Worm (Caenorhabditis elegans) whole organism, dauer: Measurements from ENCODE around the gene F40G9.8.

Experiments used
- unc-62 ChIP-seq: sonication (generic microtip); optimal IDR thresholded peaks from 2 replicates; lab custom pipeline; 2017; ENCODE audit warnings: missing biosample characterization, missing genetic modification reagents, missing genetic modification characterization

F40G9.8 gene

DNA sequence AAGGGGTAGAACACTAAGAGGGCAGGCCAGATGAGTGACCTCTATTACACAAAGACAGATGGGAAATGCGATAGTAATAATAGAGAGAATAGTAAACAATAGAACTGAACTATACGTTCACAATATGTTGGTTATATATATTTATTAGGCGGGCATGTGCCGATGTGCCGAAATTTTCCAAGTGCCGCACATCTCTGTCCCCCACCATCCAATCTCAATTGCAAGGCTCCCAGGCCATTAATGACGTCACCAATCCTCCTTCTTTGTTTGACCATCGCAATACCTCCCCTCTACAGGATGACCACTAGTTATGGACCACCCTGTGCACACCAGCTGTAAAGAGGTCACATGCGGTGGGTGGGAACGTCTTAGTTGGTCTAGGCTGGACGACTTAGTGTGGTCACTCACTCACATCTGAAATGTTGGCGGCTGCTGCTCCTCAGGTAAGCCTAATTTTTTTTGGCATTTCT is 14.5 kb upstream of the F40G9.8 start, which contains the start of gene F40G9.6:
F40G9.6 (plus strand) TSS at position 420 of the 470 bp plus-strand sequence.
- TF ChIP-seq unc-62: no peak

DNA sequence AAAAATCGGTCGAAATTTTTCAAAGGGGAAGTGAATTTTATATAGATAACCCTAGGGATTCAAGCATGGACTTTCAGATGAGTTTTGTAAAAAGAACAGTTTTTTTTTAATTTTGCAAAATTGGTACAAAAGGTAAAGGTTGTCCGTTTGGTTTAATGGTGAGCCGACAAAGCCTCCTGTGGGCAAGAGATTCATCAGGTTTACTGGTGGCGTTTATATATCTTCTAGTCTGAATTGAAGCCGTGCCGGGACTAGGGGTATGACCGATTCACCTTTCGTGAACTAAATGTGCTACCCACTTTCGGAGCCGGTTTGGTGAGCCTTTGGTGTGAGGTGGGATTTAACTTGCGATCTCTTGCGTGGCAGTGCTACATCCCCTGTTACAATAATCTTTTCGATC is 13.5 kb upstream of the F40G9.8 start:
- no peak for TF ChIP-seq unc-62

DNA sequence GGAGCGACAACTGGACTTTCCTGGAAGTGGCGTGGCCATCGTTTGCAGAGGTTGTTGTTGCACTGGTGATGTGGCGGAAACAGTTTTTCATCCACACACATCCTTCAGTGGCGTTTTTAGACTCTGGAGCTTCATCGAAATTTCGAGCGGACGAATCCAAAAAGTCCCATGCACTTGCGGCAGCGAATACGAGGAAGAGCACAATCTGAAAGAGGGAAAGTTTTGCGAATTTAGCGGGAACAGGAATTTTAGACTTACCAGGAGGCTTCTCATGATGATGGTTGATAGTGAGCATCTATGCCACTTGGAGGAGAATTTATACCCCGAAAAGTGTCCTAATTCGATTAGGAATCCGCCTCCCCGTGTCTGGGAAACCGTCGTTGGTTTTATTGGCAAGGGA is 13.0 kb upstream of the F40G9.8 start, which contains the start of gene F40G9.14:
F40G9.14 (minus strand) TSS at position 101 of the 400 bp plus-strand sequence.
- no peak for TF ChIP-seq unc-62

DNA sequence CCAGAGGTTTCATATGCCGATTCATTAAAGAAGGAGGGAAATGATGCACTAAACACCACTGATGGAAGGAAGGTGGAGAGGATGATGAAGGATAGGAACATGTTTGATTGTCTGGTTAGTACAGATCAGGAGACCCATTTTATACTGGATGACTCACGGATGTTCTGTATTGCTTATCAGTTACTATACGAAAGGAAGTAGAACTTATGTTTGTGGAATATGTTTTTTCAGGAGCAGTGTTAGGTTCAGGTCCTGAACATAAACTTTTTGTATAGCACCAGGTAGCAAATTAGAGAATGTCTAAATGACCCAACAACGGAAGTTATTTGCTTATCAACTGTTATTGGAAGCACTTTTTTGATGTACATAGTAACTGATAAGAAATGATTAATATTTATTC is 11.1 kb upstream of the F40G9.8 start, which contains the start of gene clec-148:
clec-148 (minus strand) TSS at position 101 of the 400 bp plus-strand sequence.
- TF ChIP-seq unc-62: no peak

DNA sequence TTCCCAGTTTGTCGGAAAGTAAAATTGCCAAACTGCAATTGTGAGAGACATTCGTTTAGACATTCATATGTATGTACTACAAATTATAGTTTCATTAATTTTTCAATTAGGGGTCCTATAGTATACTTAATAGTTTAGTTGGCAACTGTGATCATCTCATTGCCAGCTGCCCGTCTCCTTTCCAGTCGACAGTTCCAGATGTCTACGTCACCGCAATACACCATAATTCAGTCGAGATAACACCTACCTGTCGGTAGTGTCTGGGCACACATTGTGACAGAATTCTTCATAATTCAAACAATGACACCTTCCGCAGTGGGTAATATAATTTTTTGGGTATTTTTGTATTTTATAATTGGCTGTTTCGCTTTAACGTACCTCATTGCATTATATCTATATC is 8.8 kb upstream of the F40G9.8 start, which contains the start of gene F40G9.19:
F40G9.19 (plus strand) TSS at position 301 of the 400 bp plus-strand sequence.
- no peak for TF ChIP-seq unc-62

DNA sequence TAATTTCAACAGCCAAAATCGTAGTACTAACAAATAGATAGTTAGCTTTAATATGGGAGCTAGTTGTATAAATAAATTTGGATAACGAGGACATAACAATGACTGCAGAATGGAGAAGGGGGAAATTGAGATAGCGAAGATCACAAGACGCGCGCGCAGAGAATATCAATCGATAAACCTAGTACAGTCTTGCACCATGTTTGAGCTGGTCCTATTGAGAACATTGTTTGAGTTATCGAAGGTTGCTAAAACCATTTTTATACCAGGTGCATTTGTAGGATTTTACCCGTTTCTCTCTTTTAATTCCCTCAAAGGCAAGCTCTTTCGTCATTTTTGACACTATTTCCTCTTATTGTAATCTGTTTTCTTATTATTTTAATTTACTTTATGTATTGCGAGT is 6.9 kb upstream of the F40G9.8 start, which contains the start of the genes F40G9.9 and F40G9.12:
F40G9.9 (minus strand) TSS at position 101 of the 400 bp plus-strand sequence.
F40G9.12 (plus strand) TSS at position 231 of the 400 bp plus-strand sequence.
- no peak for TF ChIP-seq unc-62

DNA sequence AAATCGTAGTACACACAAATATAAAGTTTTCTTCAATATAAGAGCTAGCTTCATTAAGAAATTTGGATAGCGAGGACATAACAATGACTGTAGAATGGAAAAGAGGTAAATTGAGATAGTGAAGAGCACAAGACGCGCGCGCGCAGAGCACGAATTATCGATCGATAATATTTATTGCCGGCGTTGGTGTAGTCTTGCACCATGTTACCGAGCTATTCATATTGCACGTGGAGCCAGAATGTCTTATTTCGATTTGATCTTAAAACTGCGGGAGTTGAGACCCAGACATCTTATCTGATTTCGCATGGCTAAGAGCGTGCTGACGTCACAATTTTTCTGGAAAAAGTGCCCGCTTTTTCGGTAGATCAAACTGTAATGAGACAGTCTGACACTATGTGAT is 4.8 kb upstream of the F40G9.8 start, which contains the start of gene F40G9.18:
F40G9.18 (minus strand) TSS at position 101 of the 400 bp plus-strand sequence.
- no peak for TF ChIP-seq unc-62

DNA sequence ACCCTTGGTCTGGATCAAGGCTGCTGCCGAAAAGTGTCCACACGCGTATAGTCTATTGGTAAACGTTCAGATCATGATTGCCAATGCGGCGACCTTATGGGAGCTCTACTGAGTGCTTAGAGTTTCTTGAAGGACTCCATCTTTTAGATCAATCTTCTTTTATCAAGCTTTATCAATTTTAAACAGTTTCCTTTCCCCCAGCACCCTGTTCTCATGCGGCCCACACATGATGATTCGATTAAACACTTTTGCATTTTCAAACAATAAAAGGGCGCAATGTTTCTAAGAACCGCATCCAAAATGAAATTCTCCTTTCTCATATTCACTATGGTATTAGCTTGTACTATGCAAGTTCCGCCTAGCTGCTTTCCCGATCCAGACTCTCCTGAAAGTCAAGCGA is 715 bp upstream of the F40G9.8 start, which contains the start of gene F40G9.7:
F40G9.7 (plus strand) TSS at position 301 of the 400 bp plus-strand sequence.
- no peak for TF ChIP-seq unc-62

DNA sequence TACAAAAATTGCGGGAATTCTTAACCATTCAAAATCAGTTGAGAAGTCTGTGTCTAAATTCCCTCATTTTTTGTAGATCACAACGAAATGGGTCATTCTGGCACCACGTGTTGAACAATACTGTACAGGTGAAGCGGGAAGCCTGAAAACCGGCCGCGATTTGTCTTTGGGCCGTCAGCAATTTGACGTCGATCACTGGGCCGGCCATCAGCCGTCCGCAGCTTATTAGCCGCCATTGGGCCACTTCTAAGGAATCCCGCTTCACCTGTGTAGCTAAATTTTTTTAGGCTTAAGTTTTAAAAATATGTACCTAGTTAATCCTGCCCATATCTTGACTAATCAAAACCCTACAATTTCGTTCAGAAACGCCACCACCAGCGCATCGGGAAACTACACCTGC is 5.0 kb downstream of the F40G9.8 start:
- TF ChIP-seq unc-62: no peak

DNA sequence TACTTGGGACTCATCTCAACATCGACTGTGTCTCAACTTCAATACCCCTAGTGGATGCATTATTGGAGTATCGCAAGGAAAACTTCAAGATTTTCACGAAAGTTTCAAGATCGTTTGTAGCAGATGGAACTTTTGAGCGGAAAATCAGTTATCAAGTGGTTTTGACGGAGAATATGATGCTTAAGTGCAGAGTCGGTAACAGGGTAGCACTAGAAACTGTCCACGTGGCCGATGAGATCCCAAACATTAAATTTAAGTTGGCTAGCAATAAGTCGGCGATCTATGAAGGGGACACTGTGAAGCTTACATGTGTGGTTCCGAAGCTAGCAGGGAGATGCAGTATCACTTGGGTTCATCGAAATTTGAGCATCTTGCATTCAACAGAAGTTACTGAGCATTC is 5.5 kb downstream of the F40G9.8 start:
- TF ChIP-seq unc-62: no peak

DNA sequence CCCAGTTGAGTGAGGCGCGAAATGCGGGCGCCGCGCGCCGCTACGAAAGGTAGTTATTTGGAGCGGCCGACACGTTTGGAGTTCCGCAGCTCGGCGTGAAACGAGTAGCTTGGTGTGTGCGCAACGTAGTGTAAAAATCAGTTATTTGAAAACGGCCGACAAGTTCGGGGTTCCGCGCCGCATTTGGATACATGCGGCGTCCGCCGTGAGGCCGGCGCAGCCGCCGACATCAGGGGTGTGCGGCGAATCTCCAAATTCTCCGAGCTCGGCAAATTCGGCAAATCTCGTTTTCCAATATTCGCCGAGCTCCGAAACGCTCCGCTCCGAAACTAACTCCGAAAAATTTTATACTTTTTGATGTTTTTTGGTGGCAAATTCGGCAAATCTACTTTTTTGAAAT is 6.7 kb downstream of the F40G9.8 start:
- no peak for TF ChIP-seq unc-62

DNA sequence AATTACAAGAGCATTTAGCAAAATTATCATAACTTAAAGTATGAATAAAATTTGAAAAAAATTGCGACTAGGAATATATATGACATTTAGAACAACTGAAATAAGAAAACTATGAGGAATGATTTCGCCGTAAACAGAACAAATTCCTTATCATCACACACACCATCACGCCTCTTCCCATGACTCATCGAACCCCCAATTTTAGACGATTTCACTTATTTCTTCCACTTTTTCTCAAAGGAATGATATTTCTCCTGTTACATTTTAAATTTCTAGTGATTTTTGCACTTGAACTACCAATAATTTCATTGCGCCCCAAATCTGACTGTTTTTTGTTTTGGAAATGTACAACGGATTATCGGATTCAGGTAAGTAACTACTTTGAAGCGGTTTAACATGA is 8.0 kb downstream of the F40G9.8 start, which contains the start of the genes zig-13 and ver-1:
zig-13 (minus strand) TSS at position 101 of the 400 bp plus-strand sequence.
ver-1 (plus strand) TSS at position 180 of the 400 bp plus-strand sequence.
- TF ChIP-seq unc-62: no peak

DNA sequence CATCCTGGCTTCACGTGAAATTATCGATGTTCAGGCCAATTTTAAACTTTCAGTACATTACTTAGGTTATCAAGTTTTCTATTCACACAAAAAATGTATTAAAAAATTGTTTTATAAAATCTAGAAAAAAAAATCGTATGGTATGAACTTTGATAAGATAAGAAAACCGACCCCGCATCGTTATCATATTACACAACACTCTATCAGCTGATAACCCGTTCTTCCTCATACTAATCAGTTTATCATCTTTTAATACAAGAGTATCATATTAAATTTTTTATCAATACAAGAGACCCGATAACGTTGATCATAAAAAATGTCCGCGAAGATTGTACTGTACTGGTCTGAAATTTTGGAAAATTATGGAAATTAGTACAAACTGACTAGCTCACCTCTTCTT is 10.5 kb downstream of the F40G9.8 start:
- TF ChIP-seq unc-62: no peak

DNA sequence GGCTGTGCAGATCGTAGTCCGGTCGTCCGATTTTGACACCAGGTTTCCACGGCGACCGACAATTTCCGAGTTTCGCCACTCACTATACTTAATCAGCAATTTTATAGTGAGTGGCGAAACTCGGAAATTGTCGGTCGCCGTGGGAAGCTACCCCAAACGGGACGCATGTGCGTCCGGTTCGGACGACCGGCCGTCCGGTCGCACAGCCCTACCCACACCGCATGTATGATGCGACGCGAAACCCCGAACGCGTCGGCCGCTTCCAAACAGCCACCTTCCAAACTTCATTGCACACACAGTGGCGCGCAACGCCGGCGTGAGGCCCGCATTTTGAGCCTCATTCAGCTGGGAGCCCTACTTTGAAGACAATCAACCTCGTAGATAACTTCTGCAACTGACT is 13.6 kb downstream of the F40G9.8 start:
- TF ChIP-seq unc-62: no peak

DNA sequence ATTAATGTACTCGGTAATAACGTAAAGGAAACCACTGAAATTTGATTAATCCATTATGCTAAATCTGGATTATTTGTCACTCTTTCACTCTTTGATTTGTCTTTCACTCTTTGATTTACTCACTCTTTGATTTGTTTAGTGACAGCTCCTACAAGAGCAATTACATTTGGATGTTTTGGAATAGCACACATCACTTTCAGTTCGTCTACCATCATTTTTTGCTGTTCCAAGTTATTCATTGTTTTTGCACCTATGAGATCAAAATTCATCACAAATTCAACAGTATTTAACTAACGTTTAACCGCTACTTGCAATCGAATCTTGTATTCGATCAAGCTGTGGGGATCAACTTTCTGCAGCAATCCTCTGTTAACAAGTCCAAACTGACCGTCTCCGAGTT is 15.5 kb downstream of the F40G9.8 start:
- no peak for TF ChIP-seq unc-62

DNA sequence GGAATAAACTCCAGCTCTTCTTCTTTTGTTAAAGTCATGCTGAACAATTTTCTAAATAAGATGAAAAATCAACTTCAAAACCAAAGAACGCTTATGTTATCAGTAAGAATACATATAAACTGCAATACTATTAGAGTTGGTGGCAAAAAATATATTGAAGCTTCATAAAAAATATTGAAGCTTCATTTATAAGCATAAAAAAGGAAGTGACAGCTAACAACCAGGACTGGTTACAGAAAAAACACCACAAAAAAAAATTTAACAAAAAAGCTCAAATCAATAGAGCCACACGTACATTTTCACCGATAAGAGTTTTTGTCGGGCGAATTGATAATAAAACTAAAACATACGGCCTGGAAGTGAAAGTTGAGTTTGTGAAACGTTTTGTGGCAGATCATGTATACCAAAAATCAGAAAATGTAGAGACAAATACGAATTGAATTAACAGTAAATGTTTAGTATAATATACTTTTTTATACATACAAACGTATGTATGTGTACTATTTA is 17.1 kb downstream of the F40G9.8 start, which contains the start of gene sqst-5:
sqst-5 (minus strand) TSS at position 51 of the 507 bp plus-strand sequence.
- TF ChIP-seq unc-62: no peak

DNA sequence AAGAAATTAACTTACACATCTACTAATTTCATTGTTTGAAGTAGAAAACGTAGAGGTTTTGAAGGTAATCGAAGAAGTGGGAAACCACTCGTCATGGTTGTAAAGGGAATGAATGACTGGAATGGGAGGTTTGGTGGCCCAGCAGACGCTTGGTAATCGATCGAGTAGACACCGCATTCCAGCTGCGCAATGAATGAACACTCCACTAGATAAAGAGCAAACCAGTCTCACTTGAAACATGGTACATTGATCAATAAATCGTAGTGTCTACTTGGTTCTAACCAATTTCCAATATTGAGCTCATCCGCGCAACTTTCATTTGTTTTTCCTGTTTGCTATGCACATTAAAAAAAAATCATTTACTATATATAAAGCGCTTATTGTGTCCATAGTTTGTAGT is 18.3 kb downstream of the F40G9.8 start, which contains the start of gene fbxb-84:
fbxb-84 (minus strand) TSS at position 101 of the 400 bp plus-strand sequence.
- TF ChIP-seq unc-62: no peak

DNA sequence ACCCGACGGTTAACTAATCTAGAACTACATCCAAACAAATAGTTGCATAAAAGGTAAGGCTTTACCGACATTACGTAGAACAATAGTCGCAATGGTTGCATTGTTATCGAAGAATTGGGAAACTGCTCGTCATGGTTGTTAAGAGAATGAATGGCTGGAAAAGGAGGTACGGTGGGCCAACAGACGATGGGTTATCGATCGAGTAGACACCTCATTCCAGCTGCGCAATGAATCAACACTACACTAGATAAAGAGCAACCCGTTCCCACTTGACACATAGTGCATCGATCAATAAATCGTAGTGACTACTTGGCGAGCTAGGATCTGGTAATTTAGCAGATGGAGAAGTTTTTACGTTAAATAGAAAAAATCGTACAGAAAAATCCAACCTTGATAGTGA is 19.6 kb downstream of the F40G9.8 start, which contains the start of the genes T17A3.12 and fbxb-83:
T17A3.12 (minus strand) TSS at position 101 of the 400 bp plus-strand sequence.
fbxb-83 (minus strand) TSS at position 134 of the 400 bp plus-strand sequence.
- TF ChIP-seq unc-62: no peak
